Fruit fly (Drosophila melanogaster) whole organism, embryonic: Measurements from ENCODE around the gene spn-B.

Experiments
- C15 ChIP-seq: fragments of 200-800 bp; sonication (Bioruptor generic); IDR thresholded peaks from 3 replicates; pipeline ENCODE4 v1.3.6; 2022; ENCODE audit warnings: missing biosample characterization, missing genetic modification characterization
- CG10366 ChIP-seq: fragments of 200-800 bp; sonication (Bioruptor generic); IDR thresholded peaks from 2 replicates; pipeline ENCODE4 v1.3.6; 2022; ENCODE audit warnings: missing biosample characterization, missing genetic modification characterization
- CG11456 ChIP-seq: fragments of 200-800 bp; sonication (Bioruptor generic); IDR thresholded peaks from 3 replicates; pipeline ENCODE4 v1.3.6; 2022; ENCODE audit warnings: missing biosample characterization, missing genetic modification characterization
- CG11723 ChIP-seq: fragments of 200-800 bp; sonication (Bioruptor generic); optimal IDR thresholded peaks from 2 replicates; lab custom pipeline; 2017; ENCODE audit warnings: missing biosample characterization, mild to moderate bottlenecking, missing genetic modification characterization
- CG12744 ChIP-seq: fragments of 200-800 bp; sonication (Bioruptor generic); optimal IDR thresholded peaks from 2 replicates; lab custom pipeline; 2016; ENCODE audit warnings: missing biosample characterization, missing genetic modification characterization
- CG14050 ChIP-seq: fragments of 200-800 bp; sonication (Bioruptor generic); IDR thresholded peaks from 3 replicates; pipeline ENCODE4 v1.3.6; 2022; ENCODE audit warnings: missing biosample characterization, missing genetic modification characterization
- CG1647 ChIP-seq: fragments of 200-800 bp; sonication (Bioruptor generic); optimal IDR thresholded peaks from 3 replicates; lab custom pipeline; 2016; ENCODE audit warnings: missing biosample characterization, missing genetic modification characterization
- CG17568 ChIP-seq: fragments of 200-800 bp; sonication (Bioruptor generic); optimal IDR thresholded peaks from 2 replicates; lab custom pipeline; 2018; ENCODE audit warnings: missing biosample characterization, mild to moderate bottlenecking, missing genetic modification characterization, moderate library complexity
- CG18599 ChIP-seq: fragments of 200-800 bp; sonication (Bioruptor generic); optimal IDR thresholded peaks from 3 replicates; lab custom pipeline; 2017; ENCODE audit warnings: missing biosample characterization, missing genetic modification characterization, mild to moderate bottlenecking, moderate library complexity, missing genetic modification reagents
- CG18764 ChIP-seq: fragments of 200-800 bp; sonication (Bioruptor generic); optimal IDR thresholded peaks from 3 replicates; lab custom pipeline; 2016; ENCODE audit warnings: missing biosample characterization, missing genetic modification characterization
- CG2120 ChIP-seq: fragments of 200-800 bp; sonication (Bioruptor generic); optimal IDR thresholded peaks from 3 replicates; lab custom pipeline; 2016; ENCODE audit warnings: missing biosample characterization, missing genetic modification characterization
- CG2129 ChIP-seq: fragments of 200-800 bp; sonication (Bioruptor generic); IDR thresholded peaks from 2 replicates; pipeline ENCODE4 v1.3.6; 2022; ENCODE audit warnings: missing biosample characterization, missing genetic modification characterization; ENCODE audit not compliant: partially characterized antibody
- CG2199 ChIP-seq: fragments of 200-800 bp; sonication (Bioruptor generic); IDR thresholded peaks from 3 replicates; pipeline ENCODE4 v1.3.6; 2022; ENCODE audit warnings: missing biosample characterization, missing genetic modification characterization
- CG32532 ChIP-seq: fragments of 200-800 bp; sonication (Bioruptor generic); IDR thresholded peaks from 2 replicates; pipeline ENCODE4 v1.3.6; 2022; ENCODE audit warnings: missing biosample characterization, missing genetic modification characterization
- CG34224 ChIP-seq: fragments of 200-800 bp; sonication (Bioruptor generic); IDR thresholded peaks from 3 replicates; pipeline ENCODE4 v1.3.6; 2022; ENCODE audit warnings: missing biosample characterization, missing genetic modification characterization; ENCODE audit not compliant: partially characterized antibody
- CG34422 ChIP-seq: fragments of 200-800 bp; sonication (Bioruptor generic); IDR thresholded peaks from 3 replicates; pipeline ENCODE4 v1.3.6; 2022; ENCODE audit warnings: missing biosample characterization, missing genetic modification characterization
- CG4328 ChIP-seq: fragments of 200-800 bp; sonication (Bioruptor generic); optimal IDR thresholded peaks from 3 replicates; lab custom pipeline; 2017; ENCODE audit warnings: missing biosample characterization, missing genetic modification reagents, missing genetic modification characterization
- CG4424 ChIP-seq: fragments of 200-800 bp; sonication (Bioruptor generic); optimal IDR thresholded peaks from 3 replicates; lab custom pipeline; 2016; ENCODE audit warnings: missing biosample characterization, missing genetic modification characterization
- CG7271 ChIP-seq: fragments of 200-800 bp; sonication (Bioruptor generic); optimal IDR thresholded peaks from 2 replicates; lab custom pipeline; 2018; ENCODE audit warnings: missing biosample characterization, mild to moderate bottlenecking, missing genetic modification characterization, moderate library complexity
- CG7928 ChIP-seq: fragments of 200-800 bp; sonication (Bioruptor generic); optimal IDR thresholded peaks from 2 replicates; lab custom pipeline; 2017; ENCODE audit warnings: missing biosample characterization, mild to moderate bottlenecking, missing genetic modification characterization
- CG8924 ChIP-seq: fragments of 200-800 bp; optimal IDR thresholded peaks from 3 replicates; lab custom pipeline; 2019; ENCODE audit warnings: missing biosample characterization, mild to moderate bottlenecking, missing genetic modification characterization, moderate library complexity
- Doc2 ChIP-seq: fragments of 200-800 bp; sonication (Bioruptor generic); IDR thresholded peaks from 2 replicates; pipeline ENCODE4 v1.3.6; 2022; ENCODE audit warnings: missing biosample characterization, missing genetic modification characterization
- Mad ChIP-seq: fragments of 200-800 bp; sonication (Bioruptor generic); optimal IDR thresholded peaks from 2 replicates; lab custom pipeline; 2016; ENCODE audit warnings: missing biosample characterization, missing genetic modification characterization
- Myb ChIP-seq: fragments of 200-800 bp; sonication (Bioruptor generic); optimal IDR thresholded peaks from 2 replicates; lab custom pipeline; 2016; ENCODE audit warnings: missing biosample characterization, missing genetic modification characterization
- Optix ChIP-seq: fragments of 200-800 bp; sonication (Bioruptor generic); IDR thresholded peaks from 3 replicates; pipeline ENCODE4 v1.3.6; 2022; ENCODE audit warnings: missing biosample characterization, missing genetic modification characterization
- Ptx1 ChIP-seq: fragments of 200-800 bp; sonication (Bioruptor generic); IDR thresholded peaks from 2 replicates; pipeline ENCODE4 v1.3.6; 2022; ENCODE audit warnings: missing biosample characterization, missing genetic modification characterization
- Ravus ChIP-seq: fragments of 200-800 bp; sonication (Bioruptor generic); IDR thresholded peaks from 2 replicates; pipeline ENCODE4 v1.3.6; 2022; ENCODE audit warnings: missing biosample characterization, missing genetic modification characterization
- TFAM ChIP-seq: fragments of 200-800 bp; sonication (Bioruptor generic); optimal IDR thresholded peaks from 2 replicates; lab custom pipeline; 2017; ENCODE audit warnings: missing biosample characterization, missing genetic modification characterization, inconsistent platforms
- Xbp1 ChIP-seq: fragments of 200-800 bp; sonication (Bioruptor generic); optimal IDR thresholded peaks from 3 replicates; lab custom pipeline; 2016; ENCODE audit warnings: missing biosample characterization, mild to moderate bottlenecking, missing genetic modification characterization
- YL-1 ChIP-seq: fragments of 200-800 bp; sonication (Bioruptor generic); optimal IDR thresholded peaks from 3 replicates; lab custom pipeline; 2017; ENCODE audit warnings: missing biosample characterization, mild to moderate bottlenecking, missing genetic modification characterization
- bigmax ChIP-seq: fragments of 200-800 bp; sonication (Bioruptor generic); optimal IDR thresholded peaks from 2 replicates; lab custom pipeline; 2018; ENCODE audit warnings: missing biosample characterization, mild to moderate bottlenecking, missing genetic modification characterization
- bsh ChIP-seq, 2 experiments: fragments of 200-800 bp; sonication (Bioruptor generic); optimal IDR thresholded peaks; 2 replicates each; lab custom pipeline; 2017 to 2018; ENCODE audit warnings: mild to moderate bottlenecking in 2 of 2, missing biosample characterization in 2 of 2, missing genetic modification characterization in 2 of 2, moderate library complexity in 1 of 2
- chif ChIP-seq, 2 experiments: fragments of 200-800 bp; sonication (Bioruptor generic); optimal IDR thresholded peaks; 3 replicates each; lab custom pipeline; 2016; ENCODE audit warnings: missing biosample characterization in 2 of 2, missing genetic modification characterization in 2 of 2
- chinmo ChIP-seq: fragments of 200-800 bp; sonication (Bioruptor generic); IDR thresholded peaks from 4 replicates; pipeline ENCODE4 v1.3.6; 2022; ENCODE audit warnings: missing biosample characterization, missing genetic modification characterization; ENCODE audit not compliant: partially characterized antibody
- chm ChIP-seq: fragments of 200-800 bp; sonication (Bioruptor generic); IDR thresholded peaks from 2 replicates; pipeline ENCODE4 v1.3.6; 2022; ENCODE audit warnings: missing biosample characterization, missing genetic modification characterization
- corto ChIP-seq: fragments of 200-800 bp; sonication (Bioruptor generic); optimal IDR thresholded peaks from 2 replicates; lab custom pipeline; 2016; ENCODE audit warnings: missing biosample characterization, mild to moderate bottlenecking, missing genetic modification characterization, moderate library complexity
- emc ChIP-seq: fragments of 200-800 bp; sonication (Bioruptor generic); optimal IDR thresholded peaks from 2 replicates; lab custom pipeline; 2016; ENCODE audit warnings: missing biosample characterization, missing genetic modification characterization
- ewg ChIP-seq: fragments of 200-800 bp; sonication (Bioruptor generic); optimal IDR thresholded peaks from 3 replicates; lab custom pipeline; 2017; ENCODE audit warnings: mild to moderate bottlenecking, missing biosample characterization, missing genetic modification reagents, missing genetic modification characterization
- eyg ChIP-seq: fragments of 200-800 bp; sonication (Bioruptor generic); optimal IDR thresholded peaks from 3 replicates; lab custom pipeline; 2016; ENCODE audit warnings: missing biosample characterization, missing genetic modification characterization
- fd102C ChIP-seq: fragments of 200-800 bp; sonication (Bioruptor generic); optimal IDR thresholded peaks from 2 replicates; lab custom pipeline; 2018; ENCODE audit warnings: missing biosample characterization, mild to moderate bottlenecking, missing genetic modification characterization, moderate library complexity
- fd64A ChIP-seq: fragments of 200-800 bp; sonication (Bioruptor generic); optimal IDR thresholded peaks from 3 replicates; lab custom pipeline; 2018; ENCODE audit warnings: missing biosample characterization, mild to moderate bottlenecking, missing genetic modification characterization
- fu2 ChIP-seq: fragments of 200-800 bp; sonication (Bioruptor generic); optimal IDR thresholded peaks from 2 replicates; lab custom pipeline; 2016; ENCODE audit warnings: missing biosample characterization, missing genetic modification characterization
- ind ChIP-seq: fragments of 200-800 bp; sonication (Bioruptor generic); optimal IDR thresholded peaks from 3 replicates; lab custom pipeline; 2016; ENCODE audit warnings: missing biosample characterization, missing genetic modification characterization
- jigr1 ChIP-seq: fragments of 200-800 bp; sonication (Bioruptor generic); IDR thresholded peaks from 3 replicates; pipeline ENCODE4 v1.3.6; 2022; ENCODE audit warnings: missing biosample characterization, missing genetic modification characterization
- mirr ChIP-seq: fragments of 200-800 bp; sonication (Bioruptor generic); optimal IDR thresholded peaks from 3 replicates; lab custom pipeline; 2018; ENCODE audit warnings: missing biosample characterization, mild to moderate bottlenecking, missing genetic modification characterization
- onecut ChIP-seq: fragments of 200-800 bp; sonication (Bioruptor generic); IDR thresholded peaks from 2 replicates; pipeline ENCODE4 v1.3.6; 2022; ENCODE audit warnings: missing biosample characterization, missing genetic modification characterization
- p53 ChIP-seq: fragments of 200-800 bp; sonication (Bioruptor generic); optimal IDR thresholded peaks from 2 replicates; lab custom pipeline; 2016; ENCODE audit warnings: missing biosample characterization, missing genetic modification characterization
- rib ChIP-seq: fragments of 200-800 bp; sonication (Bioruptor generic); IDR thresholded peaks from 2 replicates; pipeline ENCODE4 v1.3.6; 2022; ENCODE audit warnings: missing biosample characterization, missing genetic modification characterization
- scrt ChIP-seq: fragments of 200-800 bp; sonication (Bioruptor generic); optimal IDR thresholded peaks from 2 replicates; lab custom pipeline; 2018; ENCODE audit warnings: missing biosample characterization, mild to moderate bottlenecking, missing genetic modification characterization, moderate library complexity
- ssp ChIP-seq: fragments of 200-800 bp; sonication (Bioruptor generic); IDR thresholded peaks from 2 replicates; pipeline ENCODE4 v1.3.6; 2022; ENCODE audit warnings: missing biosample characterization, missing genetic modification characterization
- toy ChIP-seq: fragments of 200-800 bp; sonication (Bioruptor generic); IDR thresholded peaks from 2 replicates; pipeline ENCODE4 v1.3.6; 2022; ENCODE audit warnings: missing biosample characterization, missing genetic modification characterization
- zfh2 ChIP-seq: fragments of 200-800 bp; sonication (Bioruptor generic); optimal IDR thresholded peaks from 2 replicates; lab custom pipeline; 2016; ENCODE audit warnings: missing biosample characterization, missing genetic modification characterization

Gene spn-B

dm6 chr3R:14356619-14357018, 28.8 kb downstream of the spn-B start (continued):
- TF ChIP-seq mirr, result no peak
- TF ChIP-seq jigr1, result no peak
- no peak for TF ChIP-seq CG7271 (tag; lab: Kevin White, UChicago)
- no peak for TF ChIP-seq CG12744 (GFP tag; lab: Kevin White, UChicago)
- no peak for TF ChIP-seq ewg (GFP tag; lab: Kevin White, UChicago)
- no peak for TF ChIP-seq CG2199 (GFP tag; lab: Robert Waterston, UW)
- peak; percentile 44; the same call in 1 of the 2 replicates for TF ChIP-seq CG10366 (GFP tag; lab: Robert Waterston, UW)
- no peak for TF ChIP-seq Myb
- no peak for TF ChIP-seq p53 (GFP tag; lab: Kevin White, UChicago)
- TF ChIP-seq chinmo, result no peak
- TF ChIP-seq CG2129 (GFP tag; lab: Robert Waterston, UW), result no peak
- TF ChIP-seq CG11456 (GFP tag; lab: Robert Waterston, UW), result peak; percentile 61; the same call in 1 of the 3 replicates
- TF ChIP-seq YL-1 (GFP tag; lab: Kevin White, UChicago), result no peak
- peak; percentile 5 for TF ChIP-seq zfh2 (GFP tag; lab: Kevin White, UChicago)
- TF ChIP-seq Mad (GFP tag; lab: Kevin White, UChicago), result no peak
- peak; percentile 65 for TF ChIP-seq CG18599
- peak; percentile 32 for TF ChIP-seq Xbp1 (GFP tag; lab: Kevin White, UChicago)
- TF ChIP-seq fd64A, result no peak
- TF ChIP-seq bsh (GFP tag; optimal IDR thresholded peaks at IDR 0.05; lab: Kevin White, UChicago), result peak in 1 of 2 experiments; percentile 29
- TF ChIP-seq fu2 (GFP tag; lab: Kevin White, UChicago), result peak; percentile 12
- no peak for TF ChIP-seq eyg (GFP tag; lab: Kevin White, UChicago)
- TF ChIP-seq Optix (GFP tag; lab: Robert Waterston, UW), result peak; percentile 64
- TF ChIP-seq Doc2 (GFP tag; lab: Robert Waterston, UW), result no peak
- TF ChIP-seq ssp, result no peak
- TF ChIP-seq ind, result peak; percentile 39
- TF ChIP-seq CG2120 (GFP tag; lab: Kevin White, UChicago), result peak; percentile 62
- TF ChIP-seq CG14050 (GFP tag; lab: Robert Waterston, UW), result no peak
- TF ChIP-seq CG11723 (GFP tag; lab: Kevin White, UChicago), result no peak
- no peak for TF ChIP-seq scrt (GFP tag; lab: Kevin White, UChicago)
- no peak for TF ChIP-seq CG7928
- no peak for TF ChIP-seq CG34224 (GFP tag; lab: Robert Waterston, UW)
- no peak for TF ChIP-seq CG1647
- no peak for TF ChIP-seq C15 (GFP tag; lab: Robert Waterston, UW)
- TF ChIP-seq chm (GFP tag; lab: Robert Waterston, UW), result no peak
- TF ChIP-seq TFAM, result no peak
- peak; percentile 54 for TF ChIP-seq Ptx1 (GFP tag; lab: Robert Waterston, UW)
- TF ChIP-seq fd102C, result no peak
- no peak for TF ChIP-seq CG32532 (GFP tag; lab: Robert Waterston, UW)
- no peak for TF ChIP-seq onecut (GFP tag; lab: Robert Waterston, UW)
- no peak for TF ChIP-seq CG8924 (tag; lab: Kevin White, UChicago)
- no peak for TF ChIP-seq CG4328
- peak; percentile 53; the same call in 1 of the 3 replicates for TF ChIP-seq CG34422
- no peak for TF ChIP-seq CG18764
- no peak for TF ChIP-seq Ravus (GFP tag; lab: Robert Waterston, UW)
- no peak for TF ChIP-seq emc (GFP tag; lab: Kevin White, UChicago)
- TF ChIP-seq rib, result no peak
- no peak for TF ChIP-seq CG4424 (GFP tag; lab: Kevin White, UChicago)
- no peak for TF ChIP-seq bigmax (GFP tag; lab: Kevin White, UChicago)
- TF ChIP-seq chif (GFP tag; optimal IDR thresholded peaks at IDR 0.05; lab: Kevin White, UChicago), result peak; percentile 14 to 30
- TF ChIP-seq toy (GFP tag; lab: Robert Waterston, UW), result no peak
- TF ChIP-seq CG17568 (GFP tag; lab: Kevin White, UChicago), result no peak
- TF ChIP-seq corto, result no peak
